Worm (Caenorhabditis elegans): ENCODE measurements around the gene F08G12.1.

DNA sequence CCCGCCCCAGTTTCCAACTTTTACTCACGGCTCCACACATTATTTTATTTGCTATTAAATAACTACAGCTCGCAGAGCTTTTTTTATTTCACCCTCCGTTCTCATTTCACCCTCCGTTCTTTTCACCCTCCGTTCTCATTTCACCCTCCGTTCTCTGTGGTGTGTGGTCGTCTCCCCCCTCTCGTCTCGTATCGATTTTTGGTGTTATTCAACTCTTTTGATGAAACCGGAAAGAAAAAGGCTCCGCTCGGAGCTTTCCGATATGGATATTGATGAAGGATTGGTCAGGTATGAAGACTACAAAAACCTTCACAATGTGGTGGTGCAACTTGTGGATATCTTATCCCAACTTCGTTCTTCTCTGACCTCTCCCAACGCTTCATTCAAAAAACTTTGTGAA is 15.1 kb downstream of the F08G12.1 start:
- TF ChIP-seq ces-1 (GFP tag; optimal IDR thresholded peaks at IDR 0.05) (no peak), unc-62 (GFP tag; optimal IDR thresholded peaks at IDR 0.05) (no peak), elt-3 (tag; optimal IDR thresholded peaks at IDR 0.05) (no peak), nhr-90 (tag; optimal IDR thresholded peaks at IDR 0.05; ENCODE audit: poor library complexity) (no peak), nhr-237 (tag; optimal IDR thresholded peaks at IDR 0.05) (no peak), unc-130 (tag; optimal IDR thresholded peaks at IDR 0.05) (no peak)

Data from whole organism, L1 larva.